Worm (Caenorhabditis elegans) whole organism, early embryonic: ENCODE measurements around the gene C06G3.8.
A peak's percentile ranks its signal among the peaks of the same experiment; 100 is the strongest.

Experiments used
- B0310.2 ChIP-seq: sonication (generic microtip); optimal IDR thresholded peaks from 2 replicates; lab custom pipeline; 2016; ENCODE audit warnings: mild to moderate bottlenecking, missing genetic modification characterization, missing compliant biosample characterization
- F13C5.2 ChIP-seq: sonication (generic microtip); optimal IDR thresholded peaks from 2 replicates; lab custom pipeline; 2017; ENCODE audit warnings: mild to moderate bottlenecking, missing genetic modification characterization, inconsistent platforms, missing compliant biosample characterization
- aly-1 ChIP-seq: sonication (generic microtip); optimal IDR thresholded peaks from 2 replicates; lab custom pipeline; 2016; ENCODE audit warnings: missing genetic modification characterization, missing compliant biosample characterization
- ama-1 ChIP-seq: fragments of 150-350 bp; optimal IDR thresholded peaks from 2 replicates; lab custom pipeline; 2014
- ceh-13 ChIP-seq: fragments of 200-800 bp; sonication (Bioruptor generic); optimal IDR thresholded peaks from 2 replicates; lab custom pipeline; 2018; ENCODE audit warnings: mild to moderate bottlenecking, missing genetic modification characterization, missing compliant biosample characterization
- ceh-36 ChIP-seq: sonication (generic microtip); optimal IDR thresholded peaks from 2 replicates; lab custom pipeline; 2016; ENCODE audit warnings: missing genetic modification characterization, inconsistent platforms, missing compliant biosample characterization
- ets-7 ChIP-seq: sonication (generic microtip); optimal IDR thresholded peaks from 2 replicates; lab custom pipeline; 2016; ENCODE audit warnings: missing genotype, missing genetic modification characterization, missing compliant biosample characterization
- flt-1 ChIP-seq: fragments of 200-800 bp; sonication (Bioruptor generic); IDR thresholded peaks from 2 replicates; pipeline ENCODE4 v1.3.6; 2022; ENCODE audit warnings: missing genetic modification characterization, missing compliant biosample characterization
- hmbx-1 ChIP-seq: sonication (generic microtip); optimal IDR thresholded peaks from 2 replicates; lab custom pipeline; 2016; ENCODE audit warnings: mild to moderate bottlenecking, missing genetic modification characterization, missing compliant biosample characterization
- hmg-4 ChIP-seq: fragments of 200-800 bp; sonication (Bioruptor generic); optimal IDR thresholded peaks from 2 replicates; lab custom pipeline; 2018; ENCODE audit warnings: mild to moderate bottlenecking, missing genetic modification characterization, missing compliant biosample characterization
- hnd-1 ChIP-seq: sonication (generic microtip); optimal IDR thresholded peaks from 2 replicates; lab custom pipeline; 2016; ENCODE audit warnings: missing genetic modification characterization, missing compliant biosample characterization
- pes-1 ChIP-seq: fragments of 200-800 bp; sonication (Bioruptor generic); IDR thresholded peaks from 2 replicates; pipeline ENCODE4 v1.3.6; 2022; ENCODE audit warnings: missing genetic modification reagents, missing genetic modification characterization, missing compliant biosample characterization
- scrt-1 ChIP-seq: fragments of 200-800 bp; sonication (Bioruptor generic); IDR thresholded peaks from 2 replicates; pipeline ENCODE4 v1.3.6; 2022; ENCODE audit warnings: missing genetic modification characterization, missing compliant biosample characterization
- sea-1 ChIP-seq: fragments of 200-800 bp; sonication (Bioruptor generic); conservative IDR thresholded peaks from 2 replicates; pipeline ENCODE4 v1.3.6; 2022; ENCODE audit warnings: missing genetic modification characterization, missing compliant biosample characterization
- tbx-11 ChIP-seq: fragments of 200-800 bp; sonication (Bioruptor generic); IDR thresholded peaks from 2 replicates; pipeline ENCODE4 v1.3.6; 2022; ENCODE audit warnings: missing genetic modification characterization, missing compliant biosample characterization
- tbx-37 ChIP-seq: fragments of 200-800 bp; sonication (Bioruptor generic); conservative IDR thresholded peaks from 2 replicates; pipeline ENCODE4 v1.3.6; 2022; ENCODE audit warnings: missing genetic modification reagents, missing genetic modification characterization, missing compliant biosample characterization
- tra-4 ChIP-seq: sonication (generic microtip); optimal IDR thresholded peaks from 2 replicates; lab custom pipeline; 2017; ENCODE audit warnings: missing genetic modification characterization, missing compliant biosample characterization

The C06G3.8 gene

ce11 chrIV:7039476-7040261 is 7.3 kb upstream of the C06G3.8 start, which contains the start of the genes cogc-2 and klp-18:
Gene cogc-2 (minus strand): TSS chrIV:7039580.
Gene klp-18 (plus strand): TSS chrIV:7040211.
- TF ChIP-seq hmg-4 (GFP tag; lab: Kevin White, UChicago), result peak; percentile 70
- TF ChIP-seq hmbx-1 (tag; lab: Kevin White, UChicago), result peak; percentile 7
- TF ChIP-seq scrt-1 (GFP tag; lab: Robert Waterston, UW), result peak; percentile 76
- TF ChIP-seq ceh-36, result peak; percentile 23
- TF ChIP-seq hnd-1 (tag; lab: Kevin White, UChicago), result peak; percentile 26
- TF ChIP-seq tbx-37 (GFP tag; lab: Robert Waterston, UW), result peak; percentile 56
- no peak; the same call in 1 of the 2 replicates for TF ChIP-seq flt-1 (GFP tag; lab: Robert Waterston, UW)
- no peak; the same call in 1 of the 2 replicates for TF ChIP-seq sea-1 (GFP tag; lab: Robert Waterston, UW)
- peak; percentile 2 for TF ChIP-seq ceh-13 (GFP tag; lab: Kevin White, UChicago)
- TF ChIP-seq pes-1 (GFP tag; lab: Robert Waterston, UW), result peak; percentile 72
- TF ChIP-seq B0310.2 (tag; lab: Kevin White, UChicago), result no peak
- peak; percentile 50; the same call in 1 of the 2 replicates for TF ChIP-seq tbx-11
- TF ChIP-seq ama-1 (lab: Kevin White, UChicago), result no peak
- peak; percentile 38 for TF ChIP-seq aly-1 (tag; lab: Kevin White, UChicago)
- peak; percentile 89 for TF ChIP-seq F13C5.2 (tag; lab: Kevin White, UChicago)
- TF ChIP-seq tra-4 (tag; lab: Kevin White, UChicago), result no peak
- peak; percentile 17 for TF ChIP-seq ets-7 (tag; lab: Kevin White, UChicago)

- TF ChIP-seq ama-1 (lab: Kevin White, UChicago), result no peak
Observed at ce11 chrIV:7036790-7037189, 4.4 kb upstream of the C06G3.8 start, which contains the start of gene ufl-1. Gene ufl-1 (minus strand): TSS chrIV:7036859.

- TF ChIP-seq B0310.2 (tag; lab: Kevin White, UChicago) (no peak), tra-4 (tag; lab: Kevin White, UChicago) (no peak), ceh-36 (no peak), hmg-4 (GFP tag; lab: Kevin White, UChicago) (no peak), ama-1 (lab: Kevin White, UChicago) (no peak), pes-1 (GFP tag; lab: Robert Waterston, UW) (no peak), tbx-11 (no peak), hmbx-1 (tag; lab: Kevin White, UChicago) (no peak), F13C5.2 (tag; lab: Kevin White, UChicago) (no peak), tbx-37 (GFP tag; lab: Robert Waterston, UW) (no peak), flt-1 (GFP tag; lab: Robert Waterston, UW) (no peak), hnd-1 (tag; lab: Kevin White, UChicago) (no peak), aly-1 (tag; lab: Kevin White, UChicago) (no peak), ceh-13 (GFP tag; lab: Kevin White, UChicago) (no peak), scrt-1 (GFP tag; lab: Robert Waterston, UW) (no peak), ets-7 (tag; lab: Kevin White, UChicago) (no peak), sea-1 (GFP tag; lab: Robert Waterston, UW) (no peak)
Observed at ce11 chrIV:7035823-7036222, 3.5 kb upstream of the C06G3.8 start, which contains the start of gene C06G3.3. Gene C06G3.3 (plus strand): TSS chrIV:7036123.

- TF ChIP-seq pes-1 (GFP tag; lab: Robert Waterston, UW), result no peak
- TF ChIP-seq tra-4 (tag; lab: Kevin White, UChicago), result no peak
- no peak for TF ChIP-seq ceh-13 (GFP tag; lab: Kevin White, UChicago)
- no peak for TF ChIP-seq ama-1 (lab: Kevin White, UChicago)
Observed at ce11 chrIV:7031019-7031418, 1.3 kb downstream of the C06G3.8 start.

ce11 chrIV:7025835-7026234 is 6.5 kb downstream of the C06G3.8 start:
- TF ChIP-seq tbx-37 (GFP tag; lab: Robert Waterston, UW) (no peak), ceh-13 (GFP tag; lab: Kevin White, UChicago) (no peak)

- TF ChIP-seq tbx-11 (no peak), tra-4 (tag; lab: Kevin White, UChicago) (no peak), tbx-37 (GFP tag; lab: Robert Waterston, UW) (no peak), pes-1 (GFP tag; lab: Robert Waterston, UW) (no peak), ets-7 (tag; lab: Kevin White, UChicago) (no peak), ama-1 (lab: Kevin White, UChicago) (no peak)
Observed at ce11 chrIV:7024829-7025228, 7.5 kb downstream of the C06G3.8 start.

- no peak for TF ChIP-seq pes-1 (GFP tag; lab: Robert Waterston, UW)
Observed at ce11 chrIV:7023858-7024257, 8.5 kb downstream of the C06G3.8 start, which contains the start of gene adah-1. Gene adah-1 (plus strand): TSS chrIV:7024211.

- peak; percentile 68 for TF ChIP-seq F13C5.2 (tag; lab: Kevin White, UChicago)
- TF ChIP-seq B0310.2 (tag; lab: Kevin White, UChicago), result no peak
- peak; percentile 55 for TF ChIP-seq hmg-4 (GFP tag; lab: Kevin White, UChicago)
- no peak for TF ChIP-seq tbx-37 (GFP tag; lab: Robert Waterston, UW)
- TF ChIP-seq tra-4 (tag; lab: Kevin White, UChicago), result no peak
Observed at ce11 chrIV:7023004-7023403, 9.4 kb downstream of the C06G3.8 start.
